Fruit fly (Drosophila melanogaster): ENCODE measurements around the gene Acbp6.

- TF ChIP-seq cic (GFP tag; optimal IDR thresholded peaks at IDR 0.05) (no peak), ovo (GFP tag; optimal IDR thresholded peaks at IDR 0.05) (no peak), Hr96 (GFP tag; optimal IDR thresholded peaks at IDR 0.05) (no peak), CG7045 (GFP tag; optimal IDR thresholded peaks at IDR 0.05) (no peak), Crg-1 (GFP tag; optimal IDR thresholded peaks at IDR 0.05) (no peak), kay (GFP tag; ENCODE audit: borderline replicate concordance) (no peak), CG7101 (tag; optimal IDR thresholded peaks at IDR 0.05) (no peak), bab1 (GFP tag; optimal IDR thresholded peaks at IDR 0.05) (no peak), Mnt (GFP tag; optimal IDR thresholded peaks at IDR 0.05) (no peak)
Observed at dm6 chr3L:7161924-7162323, 33.2 kb downstream of the Acbp6 start.
